Worm (Caenorhabditis elegans) whole organism, L1 larva: Measurements from ENCODE around the gene R07B1.13.

ENCODE experiments used
- C16A3.4 ChIP-seq: fragments of 150-350 bp; optimal IDR thresholded peaks from 2 replicates; lab custom pipeline; 2014; ENCODE audit warnings: missing biosample characterization, missing genetic modification characterization
- C34B4.2 ChIP-seq: sonication (generic microtip); optimal IDR thresholded peaks from 2 replicates; lab custom pipeline; 2017; ENCODE audit warnings: mild to moderate bottlenecking, missing genetic modification characterization, missing compliant biosample characterization
- ama-1 ChIP-seq: fragments of 150-350 bp; optimal IDR thresholded peaks from 2 replicates; lab custom pipeline; 2014
- blmp-1 ChIP-seq: fragments of 150-350 bp; optimal IDR thresholded peaks from 2 replicates; lab custom pipeline; 2014; ENCODE audit warnings: missing biosample characterization, missing genetic modification characterization
- dsc-1 ChIP-seq: sonication (generic microtip); optimal IDR thresholded peaks from 2 replicates; lab custom pipeline; 2016; ENCODE audit warnings: mild to moderate bottlenecking, missing genetic modification characterization, missing compliant biosample characterization
- efl-1 ChIP-seq, 4 experiments: fragments of 150-350 bp; optimal IDR thresholded peaks in 3 of 4; peaks in 1 of 4; 1 replicate in 1 of 4; 2 replicates in 3 of 4; lab custom pipeline; 2014; ENCODE audit warnings: missing biosample characterization in 2 of 4, missing genetic modification characterization in 2 of 4, missing genetic modification reagents in 2 of 4
- egl-13 ChIP-seq: sonication (generic microtip); optimal IDR thresholded peaks from 2 replicates; lab custom pipeline; 2016; ENCODE audit warnings: missing genotype, missing genetic modification reagents, missing genetic modification characterization, missing compliant biosample characterization
- egl-27 ChIP-seq, 2 experiments: fragments of 150-350 bp in 1 of 2; sonication (generic microtip); optimal IDR thresholded peaks; 3 replicates each; lab custom pipeline; 2017 to 2018; ENCODE audit warnings: missing biosample characterization in 2 of 2, missing genetic modification characterization in 2 of 2, missing genetic modification reagents in 2 of 2
- elt-2 ChIP-seq: sonication (generic microtip); optimal IDR thresholded peaks from 2 replicates; lab custom pipeline; 2016; ENCODE audit warnings: missing genetic modification characterization, mild to moderate bottlenecking, inconsistent platforms, missing compliant biosample characterization, missing genetic modification reagents
- fkh-10 ChIP-seq: sonication (generic microtip); optimal IDR thresholded peaks from 2 replicates; lab custom pipeline; 2017; ENCODE audit warnings: missing biosample characterization, missing genetic modification reagents, missing genetic modification characterization
- fkh-8 ChIP-seq: sonication (generic microtip); optimal IDR thresholded peaks from 2 replicates; lab custom pipeline; 2016; ENCODE audit warnings: mild to moderate bottlenecking, missing genetic modification characterization, missing compliant biosample characterization
- fos-1 ChIP-seq: fragments of 150-350 bp; optimal IDR thresholded peaks from 2 replicates; lab custom pipeline; 2014; ENCODE audit warnings: missing biosample characterization, missing genetic modification characterization
- hpl-2 ChIP-seq: fragments of 150-350 bp; optimal IDR thresholded peaks from 2 replicates; lab custom pipeline; 2014; ENCODE audit warnings: missing biosample characterization, missing genetic modification reagents, missing genetic modification characterization
- irx-1 ChIP-seq: sonication (generic microtip); optimal IDR thresholded peaks from 2 replicates; lab custom pipeline; 2016; ENCODE audit warnings: missing genetic modification characterization, missing compliant biosample characterization
- isw-1 ChIP-seq: fragments of 200-800 bp; sonication (Bioruptor generic); IDR thresholded peaks from 2 replicates; pipeline ENCODE4 v1.3.6; 2022; ENCODE audit warnings: missing genetic modification characterization, missing compliant biosample characterization
- lin-14 ChIP-seq: fragments of 200-800 bp; sonication (Bioruptor generic); optimal IDR thresholded peaks from 2 replicates; lab custom pipeline; 2018; ENCODE audit warnings: mild to moderate bottlenecking, missing genetic modification characterization, moderate library complexity, missing compliant biosample characterization
- lin-15B ChIP-seq: fragments of 150-350 bp; sonication (generic microtip); optimal IDR thresholded peaks from 3 replicates; lab custom pipeline; 2014; ENCODE audit warnings: missing biosample characterization, missing genetic modification characterization
- lin-35 ChIP-seq, 2 experiments: fragments of 150-350 bp; optimal IDR thresholded peaks; 2 replicates each; lab custom pipeline; 2014; ENCODE audit warnings: missing biosample characterization in 2 of 2, missing genetic modification characterization in 2 of 2, missing genetic modification reagents in 2 of 2
- mef-2 ChIP-seq: fragments of 150-350 bp; optimal IDR thresholded peaks from 2 replicates; lab custom pipeline; 2014; ENCODE audit warnings: missing biosample characterization, missing genetic modification characterization
- nhr-20 ChIP-seq: sonication (generic microtip); optimal IDR thresholded peaks from 2 replicates; lab custom pipeline; 2016; ENCODE audit warnings: mild to moderate bottlenecking, missing genetic modification characterization, missing compliant biosample characterization
- nhr-237 ChIP-seq: fragments of 150-350 bp; optimal IDR thresholded peaks from 2 replicates; lab custom pipeline; 2014; ENCODE audit warnings: missing biosample characterization, missing genetic modification characterization
- nhr-47 ChIP-seq: sonication (generic microtip); optimal IDR thresholded peaks from 2 replicates; lab custom pipeline; 2016; ENCODE audit warnings: mild to moderate bottlenecking, missing genetic modification characterization, moderate library complexity, missing compliant biosample characterization
- nhr-71 ChIP-seq: sonication (generic microtip); optimal IDR thresholded peaks from 2 replicates; lab custom pipeline; 2016; ENCODE audit warnings: mild to moderate bottlenecking, missing genetic modification characterization, moderate library complexity, missing compliant biosample characterization
- nhr-84 ChIP-seq: sonication (generic microtip); optimal IDR thresholded peaks from 2 replicates; lab custom pipeline; 2017; ENCODE audit warnings: missing biosample characterization, missing genetic modification characterization
- pqm-1 ChIP-seq: sonication (generic microtip); optimal IDR thresholded peaks from 3 replicates; lab custom pipeline; 2017; ENCODE audit warnings: missing biosample characterization, missing genetic modification characterization
- rnt-1 ChIP-seq: sonication (generic microtip); optimal IDR thresholded peaks from 2 replicates; lab custom pipeline; 2016; ENCODE audit warnings: mild to moderate bottlenecking, missing genetic modification characterization, moderate library complexity, missing compliant biosample characterization
- skn-1 ChIP-seq: fragments of 150-350 bp; optimal IDR thresholded peaks from 2 replicates; lab custom pipeline; 2014; ENCODE audit warnings: missing biosample characterization, missing genetic modification characterization
- snu-23 ChIP-seq: sonication (generic microtip); optimal IDR thresholded peaks from 2 replicates; lab custom pipeline; 2016; ENCODE audit warnings: missing genetic modification characterization, missing compliant biosample characterization
- sox-4 ChIP-seq: sonication (generic microtip); optimal IDR thresholded peaks from 2 replicates; lab custom pipeline; 2016; ENCODE audit warnings: missing genetic modification characterization, missing compliant biosample characterization
- tlp-1 ChIP-seq: fragments of 150-350 bp; optimal IDR thresholded peaks from 2 replicates; lab custom pipeline; 2014; ENCODE audit warnings: missing biosample characterization, missing genetic modification characterization
- unc-130 ChIP-seq: fragments of 150-350 bp; optimal IDR thresholded peaks from 2 replicates; lab custom pipeline; 2017; ENCODE audit warnings: missing biosample characterization, missing genetic modification characterization, inconsistent platforms
- vab-15 ChIP-seq: sonication (generic microtip); optimal IDR thresholded peaks from 2 replicates; lab custom pipeline; 2017; ENCODE audit warnings: missing genotype, mild to moderate bottlenecking, missing genetic modification characterization, missing compliant biosample characterization
- zip-4 ChIP-seq: fragments of 200-800 bp; sonication (Bioruptor generic); optimal IDR thresholded peaks from 2 replicates; lab custom pipeline; 2018; ENCODE audit warnings: mild to moderate bottlenecking, missing genetic modification characterization, moderate library complexity, missing compliant biosample characterization
- ztf-4 ChIP-seq: fragments of 150-350 bp; optimal IDR thresholded peaks from 2 replicates; lab custom pipeline; 2014; ENCODE audit warnings: missing biosample characterization, missing genetic modification characterization

R07B1.13 gene

ce11 chrX:9858069-9858468 lies 11.6 kb upstream of the R07B1.13 start, which contains the start of gene scav-5:
scav-5 (plus strand) TSS chrX:9858365.
- TF ChIP-seq egl-27 (tag; optimal IDR thresholded peaks at IDR 0.05; lab: Kevin White, UChicago) (no peak), mef-2 (tag; lab: Kevin White, UChicago) (no peak), ztf-4 (tag; lab: Kevin White, UChicago) (no peak), vab-15 (tag; lab: Kevin White, UChicago) (no peak), lin-14 (GFP tag; lab: Kevin White, UChicago) (peak; percentile 20), unc-130 (tag; lab: Kevin White, UChicago) (no peak), elt-2 (tag; lab: Kevin White, UChicago) (peak; percentile 90), hpl-2 (GFP tag; lab: Kevin White, UChicago) (no peak), lin-35 (GFP tag; optimal IDR thresholded peaks at IDR 0.05; lab: Kevin White, UChicago) (peak in 1 of 2 experiments; percentile 37), dsc-1 (no peak), efl-1 (optimal IDR thresholded peaks at IDR 0.05; lab: Kevin White, UChicago) (no peak), efl-1 (GFP tag; optimal IDR thresholded peaks at IDR 0.05 in 1 of 2; lab: Kevin White, UChicago) (peak in 1 of 2 experiments; percentile 69)

ce11 chrX:9862916-9863624 lies 6.6 kb upstream of the R07B1.13 start, which contains the start of the genes gst-36 and R07B1.5:
gst-36 (minus strand) TSS chrX:9862960.
R07B1.5 (plus strand) TSS chrX:9863580.
- no peak for TF ChIP-seq egl-27 (tag; optimal IDR thresholded peaks at IDR 0.05; lab: Kevin White, UChicago)
- TF ChIP-seq lin-15B: no peak
- peak; percentile 71 for TF ChIP-seq pqm-1 (tag; lab: Kevin White, UChicago)
- TF ChIP-seq nhr-71 (tag; lab: Kevin White, UChicago): peak; percentile 44
- no peak for TF ChIP-seq irx-1 (tag; lab: Kevin White, UChicago)
- TF ChIP-seq C16A3.4: no peak
- TF ChIP-seq snu-23 (GFP tag; lab: Kevin White, UChicago): peak; percentile 46
- peak; percentile 3 for TF ChIP-seq sox-4 (tag; lab: Kevin White, UChicago)
- peak; percentile 79 for TF ChIP-seq elt-2 (tag; lab: Kevin White, UChicago)
- TF ChIP-seq lin-14 (GFP tag; lab: Kevin White, UChicago): peak; percentile 8
- no peak for TF ChIP-seq C34B4.2 (tag; lab: Kevin White, UChicago)
- TF ChIP-seq rnt-1 (tag; lab: Kevin White, UChicago): no peak
- TF ChIP-seq nhr-20 (tag; lab: Kevin White, UChicago): peak; percentile 31
- TF ChIP-seq ama-1: no peak
- no peak for TF ChIP-seq nhr-47 (tag; lab: Kevin White, UChicago)
- TF ChIP-seq fkh-8 (tag; lab: Kevin White, UChicago): peak; percentile 10
- peak in 1 of 2 experiments; percentile 14 for TF ChIP-seq lin-35 (GFP tag; optimal IDR thresholded peaks at IDR 0.05; lab: Kevin White, UChicago)

DNA sequence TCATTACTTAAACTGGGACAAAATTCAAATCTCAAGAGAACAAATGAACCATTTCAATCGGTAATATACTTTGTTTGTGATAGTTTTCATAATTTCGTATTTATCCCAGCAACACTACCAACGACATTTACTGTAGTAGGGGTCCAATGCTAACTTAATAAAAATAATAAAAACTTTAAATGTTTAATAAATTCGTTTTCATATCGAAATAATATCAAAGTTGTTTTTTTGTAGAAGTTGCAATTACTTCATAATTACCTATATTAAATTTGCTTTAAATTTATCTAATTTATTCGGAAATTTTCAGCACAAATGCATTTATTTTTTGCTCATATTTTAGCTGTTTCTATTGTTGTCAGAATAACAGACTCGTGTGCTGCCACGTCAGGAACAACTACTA lies 3.3 kb upstream of the R07B1.13 start, which contains the start of gene R07B1.6:
Gene R07B1.6, plus strand, starts transcription at position 301 of the 400 bp plus-strand sequence.
- TF ChIP-seq unc-130 (tag; lab: Kevin White, UChicago) (no peak), fkh-10 (GFP tag; lab: Kevin White, UChicago) (no peak), nhr-20 (tag; lab: Kevin White, UChicago) (no peak), isw-1 (GFP tag; lab: Robert Waterston, UW) (no peak), fos-1 (no peak), skn-1 (no peak), efl-1 (optimal IDR thresholded peaks at IDR 0.05; lab: Kevin White, UChicago) (no peak), efl-1 (GFP tag; optimal IDR thresholded peaks at IDR 0.05 in 1 of 2; lab: Kevin White, UChicago) (no peak), tlp-1 (no peak), nhr-237 (tag; lab: Kevin White, UChicago) (no peak), ama-1 (no peak), C16A3.4 (no peak), nhr-71 (tag; lab: Kevin White, UChicago) (no peak), egl-13 (tag; lab: Kevin White, UChicago) (no peak), hpl-2 (GFP tag; lab: Kevin White, UChicago) (no peak), blmp-1 (tag; lab: Kevin White, UChicago) (no peak), zip-4 (GFP tag; lab: Kevin White, UChicago) (no peak), ztf-4 (tag; lab: Kevin White, UChicago) (no peak), nhr-84 (no peak)
